Fruit fly (Drosophila melanogaster): Measurements from ENCODE around the gene CG42587.
"Not testable (repeated sequence)": the region's sequence is repeated elsewhere in the genome, so short reads cannot be mapped to it uniquely, and the experiment has no call there.

The CG42587 gene

dm6 chr2L:14743337-14743736 lies 1.7 kb downstream of the CG42587 start:
- TF ChIP-seq ovo (GFP tag; optimal IDR thresholded peaks at IDR 0.05) = no peak
- TF ChIP-seq CG5204 (GFP tag; optimal IDR thresholded peaks at IDR 0.05) = no peak
- no peak for TF ChIP-seq Crg-1 (GFP tag; optimal IDR thresholded peaks at IDR 0.05)
- no peak for TF ChIP-seq tj (GFP tag; optimal IDR thresholded peaks at IDR 0.05)
- TF ChIP-seq CG7045 (GFP tag; optimal IDR thresholded peaks at IDR 0.05) = no peak
- TF ChIP-seq CG1620 (GFP tag; optimal IDR thresholded peaks at IDR 0.05) = no peak
- TF ChIP-seq CG33017 (tag; optimal IDR thresholded peaks at IDR 0.05) = no peak
- no peak for TF ChIP-seq CG11617 (GFP tag; optimal IDR thresholded peaks at IDR 0.05)
- TF ChIP-seq pad (GFP tag; optimal IDR thresholded peaks at IDR 0.05) = no peak
- no peak for TF ChIP-seq CG7101 (tag; optimal IDR thresholded peaks at IDR 0.05)
- TF ChIP-seq cic (GFP tag; optimal IDR thresholded peaks at IDR 0.05) = no peak
- no peak for TF ChIP-seq toe (GFP tag; optimal IDR thresholded peaks at IDR 0.05)
- no peak for TF ChIP-seq cnc (optimal IDR thresholded peaks at IDR 0.05)
- no peak for TF ChIP-seq Clk (GFP tag; optimal IDR thresholded peaks at IDR 0.05)

- not testable (repeated sequence) for TF ChIP-seq tj, CG1620, CG11617 (GFP tag; optimal IDR thresholded peaks at IDR 0.05)
These were observed 2.1 kb downstream of the CG42587 start, which contains the start of gene CG34166 for dm6 chr2L:14742893-14743292. Gene CG34166, plus strand, starts transcription at chr2L:14743193.

- TF ChIP-seq cnc (optimal IDR thresholded peaks at IDR 0.05); kay (GFP tag; ENCODE audit: borderline replicate concordance); bab1 (GFP tag; optimal IDR thresholded peaks at IDR 0.05): not testable (repeated sequence)
These were observed 3.3 kb downstream of the CG42587 start, which contains the start of gene CG42586 for dm6 chr2L:14741740-14742139. Gene CG42586, minus strand, starts transcription at chr2L:14741840.

dm6 chr2L:14739614-14740013 lies 5.4 kb downstream of the CG42587 start, which contains the start of gene CG42585:
Gene CG42585, plus strand, starts transcription at chr2L:14739914.
- not testable (repeated sequence) for TF ChIP-seq CG5204 (GFP tag; optimal IDR thresholded peaks at IDR 0.05); pad (GFP tag; optimal IDR thresholded peaks at IDR 0.05); CG14711 (tag; optimal IDR thresholded peaks at IDR 0.05)

- not testable (repeated sequence) for TF ChIP-seq CG33017 (tag; optimal IDR thresholded peaks at IDR 0.05); ovo (GFP tag; optimal IDR thresholded peaks at IDR 0.05); Clk (GFP tag; optimal IDR thresholded peaks at IDR 0.05)
These were observed 7.3 kb downstream of the CG42587 start, which contains the start of gene CG31775 for dm6 chr2L:14737669-14738068. Gene CG31775, minus strand, starts transcription at chr2L:14737769.

dm6 chr2L:14735543-14735942 lies 9.5 kb downstream of the CG42587 start, which contains the start of gene CG31835:
Gene CG31835, plus strand, starts transcription at chr2L:14735843.
- not testable (repeated sequence) for TF ChIP-seq CG33017 (tag; optimal IDR thresholded peaks at IDR 0.05); CG11617 (GFP tag; optimal IDR thresholded peaks at IDR 0.05); kay (GFP tag; ENCODE audit: borderline replicate concordance)

dm6 chr2L:14730077-14730476 lies 14.9 kb downstream of the CG42587 start, which contains the start of gene CG42685:
Gene CG42685, minus strand, starts transcription at chr2L:14730177.
- no peak for TF ChIP-seq CG11617 (GFP tag; optimal IDR thresholded peaks at IDR 0.05)
- no peak for TF ChIP-seq CG12768 (GFP tag; optimal IDR thresholded peaks at IDR 0.05)
- no peak for TF ChIP-seq ovo (GFP tag; optimal IDR thresholded peaks at IDR 0.05)

- TF ChIP-seq CG33017 (tag; optimal IDR thresholded peaks at IDR 0.05) = no peak
- TF ChIP-seq CG7045 (GFP tag; optimal IDR thresholded peaks at IDR 0.05) = no peak
- TF ChIP-seq cic (GFP tag; optimal IDR thresholded peaks at IDR 0.05) = no peak
- TF ChIP-seq cnc (optimal IDR thresholded peaks at IDR 0.05) = no peak
- no peak for TF ChIP-seq CG5204 (GFP tag; optimal IDR thresholded peaks at IDR 0.05)
- no peak for TF ChIP-seq CG7101 (tag; optimal IDR thresholded peaks at IDR 0.05)
- TF ChIP-seq CG14711 (tag; optimal IDR thresholded peaks at IDR 0.05) = no peak
- TF ChIP-seq tj (GFP tag; optimal IDR thresholded peaks at IDR 0.05) = no peak
These were observed 31.5 kb downstream of the CG42587 start, which contains the start of gene CG34165 for dm6 chr2L:14713467-14713866. Gene CG34165, plus strand, starts transcription at chr2L:14713750.

dm6 chr2L:14712245-14712644 lies 32.8 kb downstream of the CG42587 start, which contains the start of gene CG15282:
Gene CG15282, plus strand, starts transcription at chr2L:14712471.
- TF ChIP-seq CG7045 (GFP tag; optimal IDR thresholded peaks at IDR 0.05) = no peak
- TF ChIP-seq ovo (GFP tag; optimal IDR thresholded peaks at IDR 0.05) = no peak
- TF ChIP-seq bab1 (GFP tag; optimal IDR thresholded peaks at IDR 0.05) = no peak
- TF ChIP-seq CG7101 (tag; optimal IDR thresholded peaks at IDR 0.05) = no peak
- TF ChIP-seq CG1620 (GFP tag; optimal IDR thresholded peaks at IDR 0.05) = no peak
- no peak for TF ChIP-seq cic (GFP tag; optimal IDR thresholded peaks at IDR 0.05)
- no peak for TF ChIP-seq cnc (optimal IDR thresholded peaks at IDR 0.05)
- no peak for TF ChIP-seq Mnt (GFP tag; optimal IDR thresholded peaks at IDR 0.05)
- TF ChIP-seq toe (GFP tag; optimal IDR thresholded peaks at IDR 0.05) = no peak
- TF ChIP-seq CG11617 (GFP tag; optimal IDR thresholded peaks at IDR 0.05) = no peak
- no peak for TF ChIP-seq tj (GFP tag; optimal IDR thresholded peaks at IDR 0.05)
- no peak for TF ChIP-seq Crg-1 (GFP tag; optimal IDR thresholded peaks at IDR 0.05)
- TF ChIP-seq CG12768 (GFP tag; optimal IDR thresholded peaks at IDR 0.05) = no peak
- TF ChIP-seq Hr96 (GFP tag; optimal IDR thresholded peaks at IDR 0.05) = no peak
- no peak for TF ChIP-seq kay (GFP tag; ENCODE audit: borderline replicate concordance)
- TF ChIP-seq CG5204 (GFP tag; optimal IDR thresholded peaks at IDR 0.05) = no peak
- TF ChIP-seq Clk (GFP tag; optimal IDR thresholded peaks at IDR 0.05) = no peak

Data from whole organism, adult.